Worm (Caenorhabditis elegans): ENCODE measurements around the gene str-68.

The str-68 gene

ce11 chrV:3133293-3133755 lies 26.0 kb upstream of the str-68 start, which contains the start of gene F02C9.2:
Gene F02C9.2 (plus strand): TSS chrV:3133705.
- TF ChIP-seq cog-1 (tag; optimal IDR thresholded peaks at IDR 0.05) (no peak), ztf-29 (GFP tag; IDR thresholded peaks at IDR 0.05) (no peak), flt-1 (GFP tag; IDR thresholded peaks at IDR 0.05) (no peak), ref-1 (GFP tag; conservative IDR thresholded peaks at IDR 0.05) (no peak), med-1 (GFP tag; optimal IDR thresholded peaks at IDR 0.05; ENCODE audit: insufficient read depth) (no peak), tab-1 (GFP tag; IDR thresholded peaks at IDR 0.05) (no peak), klf-2 (GFP tag; conservative IDR thresholded peaks at IDR 0.05) (no peak), ztf-23 (GFP tag; IDR thresholded peaks at IDR 0.05) (no peak), T22C8.4 (GFP tag; IDR thresholded peaks at IDR 0.05) (no peak)

DNA sequence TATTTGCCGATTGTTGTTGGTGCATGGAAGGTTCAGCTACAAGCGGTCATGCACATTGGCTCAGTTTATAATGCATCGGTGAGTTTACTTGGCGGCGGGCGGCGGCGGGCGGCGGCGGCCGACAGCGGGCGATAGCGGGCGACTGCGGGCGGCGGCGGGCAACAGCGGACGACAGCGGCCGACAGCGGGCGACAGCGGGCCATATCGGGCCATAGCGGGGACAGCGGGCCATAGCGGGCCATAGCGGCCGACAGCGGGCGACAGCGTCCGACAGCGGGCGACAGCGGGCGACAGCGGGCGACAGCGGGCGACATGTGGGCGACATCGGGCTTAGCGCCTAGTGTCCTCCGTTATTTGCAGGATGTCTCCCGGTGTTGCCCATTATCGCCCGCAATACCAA lies 24.8 kb upstream of the str-68 start:
- TF ChIP-seq ztf-23 (GFP tag; IDR thresholded peaks at IDR 0.05) (no peak), flt-1 (GFP tag; IDR thresholded peaks at IDR 0.05) (peak; percentile 48; the same call in 1 of the 2 replicates)

- no peak for TF ChIP-seq ztf-23 (GFP tag; IDR thresholded peaks at IDR 0.05)
- TF ChIP-seq flt-1 (GFP tag; IDR thresholded peaks at IDR 0.05) = no peak
- no peak for TF ChIP-seq klf-2 (GFP tag; conservative IDR thresholded peaks at IDR 0.05)
- no peak for TF ChIP-seq ref-1 (GFP tag; conservative IDR thresholded peaks at IDR 0.05)
- TF ChIP-seq T22C8.4 (GFP tag; IDR thresholded peaks at IDR 0.05) = no peak
- TF ChIP-seq ztf-29 (GFP tag; IDR thresholded peaks at IDR 0.05) = no peak
- no peak for TF ChIP-seq cog-1 (tag; optimal IDR thresholded peaks at IDR 0.05)
- no peak for TF ChIP-seq tab-1 (GFP tag; IDR thresholded peaks at IDR 0.05)
- no peak for TF ChIP-seq med-1 (GFP tag; optimal IDR thresholded peaks at IDR 0.05; ENCODE audit: insufficient read depth)
Observed at ce11 chrV:3128803-3129202, 21.5 kb upstream of the str-68 start, which contains the start of gene tat-6. Gene tat-6 (plus strand): TSS chrV:3129103.

DNA sequence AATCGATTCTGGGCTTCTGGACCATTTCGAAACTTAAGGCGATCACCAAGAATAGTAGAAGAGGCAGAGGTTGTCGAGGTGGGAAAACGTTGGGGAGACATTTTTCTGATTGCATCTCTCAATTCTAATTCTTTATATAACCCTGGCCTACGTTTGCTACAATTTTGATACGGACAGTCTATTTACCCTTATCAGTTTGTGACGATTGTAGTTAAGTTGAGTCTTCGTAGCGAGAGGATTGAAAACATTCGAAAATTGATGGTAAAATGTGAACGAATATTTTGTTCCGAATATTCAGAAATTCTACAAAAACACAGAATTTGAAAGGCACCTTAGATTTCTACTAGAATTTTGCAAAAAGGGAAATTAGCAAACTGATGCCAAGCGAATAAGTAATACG lies 20.3 kb upstream of the str-68 start, which contains the start of gene Y73C8C.10:
Gene Y73C8C.10 (minus strand): TSS at position 101 of the 400 bp plus-strand sequence.
- TF ChIP-seq tab-1 (GFP tag; IDR thresholded peaks at IDR 0.05) (no peak), klf-2 (GFP tag; conservative IDR thresholded peaks at IDR 0.05) (no peak), flt-1 (GFP tag; IDR thresholded peaks at IDR 0.05) (no peak), ztf-29 (GFP tag; IDR thresholded peaks at IDR 0.05) (no peak), ref-1 (GFP tag; conservative IDR thresholded peaks at IDR 0.05) (no peak), cog-1 (tag; optimal IDR thresholded peaks at IDR 0.05) (no peak), T22C8.4 (GFP tag; IDR thresholded peaks at IDR 0.05) (no peak), ztf-23 (GFP tag; IDR thresholded peaks at IDR 0.05) (no peak), med-1 (GFP tag; optimal IDR thresholded peaks at IDR 0.05; ENCODE audit: insufficient read depth) (no peak)

- no peak for TF ChIP-seq cog-1 (tag; optimal IDR thresholded peaks at IDR 0.05)
- TF ChIP-seq tab-1 (GFP tag; IDR thresholded peaks at IDR 0.05) = no peak
- TF ChIP-seq ztf-29 (GFP tag; IDR thresholded peaks at IDR 0.05) = no peak
- no peak for TF ChIP-seq ref-1 (GFP tag; conservative IDR thresholded peaks at IDR 0.05)
- TF ChIP-seq klf-2 (GFP tag; conservative IDR thresholded peaks at IDR 0.05) = no peak
- no peak for TF ChIP-seq ztf-23 (GFP tag; IDR thresholded peaks at IDR 0.05)
- TF ChIP-seq med-1 (GFP tag; optimal IDR thresholded peaks at IDR 0.05; ENCODE audit: insufficient read depth) = no peak
- TF ChIP-seq flt-1 (GFP tag; IDR thresholded peaks at IDR 0.05) = no peak
- no peak for TF ChIP-seq T22C8.4 (GFP tag; IDR thresholded peaks at IDR 0.05)
Observed at ce11 chrV:3124912-3125311, 17.6 kb upstream of the str-68 start, which contains the start of gene Y73C8C.12. Gene Y73C8C.12 (plus strand): TSS chrV:3125212.

DNA sequence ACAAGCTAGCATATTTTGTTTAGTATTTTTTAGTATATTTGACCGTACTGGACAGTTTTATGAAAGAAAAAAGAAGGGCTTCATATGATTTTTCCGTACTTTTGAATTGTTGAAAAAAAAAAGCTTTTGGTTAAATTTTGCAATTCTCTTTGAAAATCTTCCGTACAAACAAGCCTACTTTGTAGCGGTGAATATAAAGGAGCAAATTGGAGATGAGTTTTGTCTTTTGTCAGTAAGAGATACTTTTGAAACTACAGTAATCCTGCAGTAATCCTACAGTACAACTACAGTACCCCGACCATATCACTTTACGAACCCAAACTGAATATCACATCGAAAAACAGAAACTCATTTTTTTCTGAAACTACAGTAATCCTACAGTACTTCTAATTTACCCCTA lies 15.1 kb upstream of the str-68 start:
- TF ChIP-seq klf-2 (GFP tag; conservative IDR thresholded peaks at IDR 0.05) (no peak), ztf-23 (GFP tag; IDR thresholded peaks at IDR 0.05) (no peak)

- TF ChIP-seq ref-1 (GFP tag; conservative IDR thresholded peaks at IDR 0.05) = no peak
- TF ChIP-seq flt-1 (GFP tag; IDR thresholded peaks at IDR 0.05) = no peak
- no peak for TF ChIP-seq klf-2 (GFP tag; conservative IDR thresholded peaks at IDR 0.05)
- TF ChIP-seq ztf-29 (GFP tag; IDR thresholded peaks at IDR 0.05) = no peak
- TF ChIP-seq tab-1 (GFP tag; IDR thresholded peaks at IDR 0.05) = no peak
- no peak for TF ChIP-seq med-1 (GFP tag; optimal IDR thresholded peaks at IDR 0.05; ENCODE audit: insufficient read depth)
- no peak for TF ChIP-seq ztf-23 (GFP tag; IDR thresholded peaks at IDR 0.05)
- TF ChIP-seq cog-1 (tag; optimal IDR thresholded peaks at IDR 0.05) = no peak
- no peak for TF ChIP-seq T22C8.4 (GFP tag; IDR thresholded peaks at IDR 0.05)
Observed at ce11 chrV:3121743-3122142, 14.4 kb upstream of the str-68 start, which contains the start of gene srt-56. Gene srt-56 (minus strand): TSS chrV:3121843.

- no peak for TF ChIP-seq ref-1 (GFP tag; conservative IDR thresholded peaks at IDR 0.05)
- TF ChIP-seq klf-2 (GFP tag; conservative IDR thresholded peaks at IDR 0.05) = no peak
- TF ChIP-seq ztf-29 (GFP tag; IDR thresholded peaks at IDR 0.05) = no peak
- TF ChIP-seq tab-1 (GFP tag; IDR thresholded peaks at IDR 0.05) = no peak
- no peak for TF ChIP-seq med-1 (GFP tag; optimal IDR thresholded peaks at IDR 0.05; ENCODE audit: insufficient read depth)
- no peak for TF ChIP-seq flt-1 (GFP tag; IDR thresholded peaks at IDR 0.05)
- no peak for TF ChIP-seq ztf-23 (GFP tag; IDR thresholded peaks at IDR 0.05)
- TF ChIP-seq cog-1 (tag; optimal IDR thresholded peaks at IDR 0.05) = no peak
Observed at ce11 chrV:3119185-3119584, 11.8 kb upstream of the str-68 start.

- TF ChIP-seq ztf-23 (GFP tag; IDR thresholded peaks at IDR 0.05) (no peak), cog-1 (tag; optimal IDR thresholded peaks at IDR 0.05) (no peak), tab-1 (GFP tag; IDR thresholded peaks at IDR 0.05) (no peak), flt-1 (GFP tag; IDR thresholded peaks at IDR 0.05) (no peak), ref-1 (GFP tag; conservative IDR thresholded peaks at IDR 0.05) (no peak), klf-2 (GFP tag; conservative IDR thresholded peaks at IDR 0.05) (no peak), ztf-29 (GFP tag; IDR thresholded peaks at IDR 0.05) (no peak), T22C8.4 (GFP tag; IDR thresholded peaks at IDR 0.05) (no peak), med-1 (GFP tag; optimal IDR thresholded peaks at IDR 0.05; ENCODE audit: insufficient read depth) (no peak)
Observed at ce11 chrV:3118167-3118566, 10.8 kb upstream of the str-68 start, which contains the start of gene clec-210. Gene clec-210 (plus strand): TSS chrV:3118377.

DNA sequence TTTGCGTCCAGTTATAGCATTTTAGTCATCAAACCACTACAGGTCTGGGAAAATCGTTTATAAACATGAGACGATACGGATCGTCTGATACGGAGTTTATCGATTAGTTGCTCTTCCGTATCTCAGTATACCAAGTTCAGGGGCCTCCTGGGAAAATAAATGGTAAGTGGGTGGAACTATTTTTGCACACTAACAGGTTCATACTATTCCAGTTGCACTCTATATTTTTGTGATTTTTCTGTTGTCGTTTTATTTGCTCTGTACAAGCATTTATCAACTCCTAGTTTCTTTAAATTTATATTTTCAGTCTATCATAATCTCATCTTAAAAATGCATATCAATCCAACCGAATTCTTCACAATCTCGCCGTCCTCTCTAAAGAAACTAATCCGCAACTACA lies 7.6 kb upstream of the str-68 start, which contains the start of gene Y73C8C.3:
Gene Y73C8C.3 (plus strand): TSS at position 301 of the 400 bp plus-strand sequence.
- no peak for TF ChIP-seq flt-1 (GFP tag; IDR thresholded peaks at IDR 0.05)
- TF ChIP-seq T22C8.4 (GFP tag; IDR thresholded peaks at IDR 0.05) = no peak
- no peak for TF ChIP-seq klf-2 (GFP tag; conservative IDR thresholded peaks at IDR 0.05)
- TF ChIP-seq ztf-23 (GFP tag; IDR thresholded peaks at IDR 0.05) = no peak
- TF ChIP-seq ref-1 (GFP tag; conservative IDR thresholded peaks at IDR 0.05) = no peak
- TF ChIP-seq ztf-29 (GFP tag; IDR thresholded peaks at IDR 0.05) = no peak
